Worm (Caenorhabditis elegans) whole organism, L4 larva: ENCODE measurements around the gene col-114.
A peak's percentile ranks its signal among the peaks of the same experiment; 100 is the strongest.

Experiments used
- D1046.2 ChIP-seq: fragments of 200-800 bp; sonication (Bioruptor generic); IDR thresholded peaks from 2 replicates; pipeline ENCODE4 v1.3.6; 2022; ENCODE audit warnings: missing genetic modification characterization, missing compliant biosample characterization
- F44E2.7 ChIP-seq: fragments of 200-800 bp; sonication (Bioruptor generic); IDR thresholded peaks from 2 replicates; pipeline ENCODE4 v2.1.2; 2022; ENCODE audit warnings: missing genetic modification characterization, missing compliant biosample characterization
- F49E8.2 ChIP-seq: sonication (generic microtip); optimal IDR thresholded peaks from 2 replicates; lab custom pipeline; 2016; ENCODE audit warnings: missing compliant biosample characterization, mild to moderate bottlenecking, missing genetic modification characterization, borderline replicate concordance
- T20F7.1 ChIP-seq: fragments of 200-800 bp; sonication (Bioruptor generic); optimal IDR thresholded peaks from 2 replicates; lab custom pipeline; 2018; ENCODE audit warnings: mild to moderate bottlenecking, missing genetic modification characterization, missing compliant biosample characterization
- T26A8.4 ChIP-seq: fragments of 200-800 bp; sonication (Bioruptor generic); IDR thresholded peaks from 2 replicates; pipeline ENCODE4 v1.3.6; 2022; ENCODE audit warnings: missing genetic modification characterization, missing compliant biosample characterization
- ZK337.2 ChIP-seq: fragments of 200-800 bp; sonication (Bioruptor generic); IDR thresholded peaks from 2 replicates; pipeline ENCODE4 v1.3.6; 2022; ENCODE audit warnings: missing genetic modification reagents, missing genetic modification characterization, missing compliant biosample characterization
- ZK546.5 ChIP-seq, 2 experiments: sonication (generic microtip); optimal IDR thresholded peaks; 2 replicates each; lab custom pipeline; 2017; ENCODE audit warnings: missing biosample characterization in 2 of 2, missing genetic modification characterization in 2 of 2
- aha-1 ChIP-seq: fragments of 150-350 bp; peaks from one replicate; lab custom pipeline; 2014; ENCODE audit warnings: missing biosample characterization, missing genetic modification characterization
- aly-2 ChIP-seq: sonication (generic microtip); optimal IDR thresholded peaks from 2 replicates; lab custom pipeline; 2018; ENCODE audit warnings: missing biosample characterization, missing genetic modification characterization
- attf-4 ChIP-seq: sonication (generic microtip); optimal IDR thresholded peaks from 3 replicates; lab custom pipeline; 2017; ENCODE audit warnings: missing biosample characterization, missing genetic modification characterization
- ceh-20 ChIP-seq: fragments of 200-800 bp; sonication (Bioruptor generic); IDR thresholded peaks from 2 replicates; pipeline ENCODE4 v1.3.6; 2022; ENCODE audit warnings: missing genetic modification reagents, missing genetic modification characterization, missing compliant biosample characterization
- ceh-32 ChIP-seq: sonication (generic microtip); optimal IDR thresholded peaks from 2 replicates; lab custom pipeline; 2016; ENCODE audit warnings: mild to moderate bottlenecking, missing genetic modification characterization, missing compliant biosample characterization; ENCODE audit not compliant: poor library complexity
- ceh-62 ChIP-seq: sonication (generic microtip); optimal IDR thresholded peaks from 2 replicates; lab custom pipeline; 2017; ENCODE audit warnings: missing biosample characterization, missing genetic modification characterization
- ceh-82 ChIP-seq: sonication (generic microtip); optimal IDR thresholded peaks from 2 replicates; lab custom pipeline; 2017; ENCODE audit warnings: missing biosample characterization, missing genetic modification characterization
- ces-1 ChIP-seq: fragments of 150-350 bp; sonication (generic microtip); optimal IDR thresholded peaks from 4 replicates; lab custom pipeline; 2014; ENCODE audit warnings: missing biosample characterization, missing genetic modification reagents, missing genetic modification characterization
- cey-2 ChIP-seq: sonication (generic microtip); optimal IDR thresholded peaks from 3 replicates; lab custom pipeline; 2017; ENCODE audit warnings: missing genetic modification characterization, mild to moderate bottlenecking, missing compliant biosample characterization, antibody characterized with exemption, borderline replicate concordance; ENCODE audit not compliant: insufficient read depth
- daf-16 ChIP-seq, 3 experiments: sonication (generic microtip); optimal IDR thresholded peaks; 2 replicates each; lab custom pipeline; 2016 to 2017; ENCODE audit warnings: missing genetic modification characterization in 3 of 3, missing genetic modification reagents in 3 of 3, mild to moderate bottlenecking in 2 of 3, missing compliant biosample characterization in 2 of 3, missing biosample characterization in 1 of 3, moderate library complexity in 1 of 3
- daf-19 ChIP-seq: fragments of 200-800 bp; sonication (Bioruptor generic); conservative IDR thresholded peaks from 2 replicates; pipeline ENCODE4 v1.3.6; 2022; ENCODE audit warnings: missing genetic modification characterization, missing compliant biosample characterization
- daf-8 ChIP-seq: fragments of 200-800 bp; sonication (Bioruptor generic); IDR thresholded peaks from 2 replicates; pipeline ENCODE4 v1.3.6; 2022; ENCODE audit warnings: missing genetic modification characterization, missing compliant biosample characterization
- dmd-6 ChIP-seq: fragments of 200-800 bp; sonication (Bioruptor generic); IDR thresholded peaks from 2 replicates; pipeline ENCODE4 v1.3.6; 2022; ENCODE audit warnings: missing genetic modification reagents, missing genetic modification characterization, missing compliant biosample characterization
- dmd-8 ChIP-seq: fragments of 200-800 bp; sonication (Bioruptor generic); IDR thresholded peaks from 2 replicates; pipeline ENCODE4 v1.3.6; 2022; ENCODE audit warnings: missing genetic modification characterization, missing compliant biosample characterization
- dmd-9 ChIP-seq: fragments of 200-800 bp; sonication (Bioruptor generic); IDR thresholded peaks from 2 replicates; pipeline ENCODE4 v1.3.6; 2022; ENCODE audit warnings: missing genetic modification reagents, missing genetic modification characterization, missing compliant biosample characterization
- duxl-1 ChIP-seq: sonication (generic microtip); optimal IDR thresholded peaks from 2 replicates; lab custom pipeline; 2016; ENCODE audit warnings: mild to moderate bottlenecking, missing genetic modification characterization, moderate library complexity, missing compliant biosample characterization; ENCODE audit not compliant: poor library complexity
- dve-1 ChIP-seq: sonication (generic microtip); optimal IDR thresholded peaks from 2 replicates; lab custom pipeline; 2017; ENCODE audit warnings: antibody characterized with exemption, mild to moderate bottlenecking, missing genetic modification characterization, missing compliant biosample characterization; ENCODE audit not compliant: insufficient read depth
- fkh-10 ChIP-seq: fragments of 150-350 bp; optimal IDR thresholded peaks from 2 replicates; lab custom pipeline; 2014; ENCODE audit warnings: missing biosample characterization, missing genetic modification reagents, missing genetic modification characterization
- hif-1 ChIP-seq, 2 experiments: sonication (generic microtip); optimal IDR thresholded peaks; 2 replicates each; lab custom pipeline; 2016 to 2017; ENCODE audit warnings: missing compliant biosample characterization in 2 of 2, missing genetic modification characterization in 2 of 2, missing genetic modification reagents in 2 of 2, missing genotype in 2 of 2, mild to moderate bottlenecking in 1 of 2
- lim-7 ChIP-seq: fragments of 200-800 bp; sonication (Bioruptor generic); IDR thresholded peaks from 2 replicates; pipeline ENCODE4 v1.3.6; 2022; ENCODE audit warnings: missing genetic modification characterization, missing compliant biosample characterization
- lin-1 ChIP-seq: fragments of 200-800 bp; sonication (Bioruptor generic); IDR thresholded peaks from 2 replicates; pipeline ENCODE4 v1.3.6; 2022; ENCODE audit warnings: missing genetic modification reagents, missing genetic modification characterization, missing compliant biosample characterization
- lin-13 ChIP-seq: fragments of 150-350 bp; optimal IDR thresholded peaks from 2 replicates; lab custom pipeline; 2014; ENCODE audit warnings: missing biosample characterization, missing genetic modification reagents, missing genetic modification characterization
- lin-15B ChIP-seq: fragments of 150-350 bp; sonication (generic microtip); optimal IDR thresholded peaks from 3 replicates; lab custom pipeline; 2014; ENCODE audit warnings: missing biosample characterization, missing genetic modification characterization
- lir-3 ChIP-seq: sonication (generic microtip); optimal IDR thresholded peaks from 2 replicates; lab custom pipeline; 2016; ENCODE audit warnings: mild to moderate bottlenecking, missing genetic modification characterization, missing compliant biosample characterization
- madf-9 ChIP-seq: fragments of 200-800 bp; sonication (Bioruptor generic); conservative IDR thresholded peaks from 2 replicates; pipeline ENCODE4 v1.3.6; 2022; ENCODE audit warnings: missing genetic modification reagents, missing genetic modification characterization, missing compliant biosample characterization
- mdl-1 ChIP-seq, 2 experiments: fragments of 150-350 bp in 1 of 2; sonication (generic microtip) in 1 of 2; optimal IDR thresholded peaks; 2 replicates each; lab custom pipeline; 2014 to 2017; ENCODE audit warnings: missing biosample characterization in 2 of 2, missing genetic modification characterization in 2 of 2
- mes-2 ChIP-seq: sonication (generic microtip); optimal IDR thresholded peaks from 2 replicates; lab custom pipeline; 2016; ENCODE audit warnings: missing genotype, mild to moderate bottlenecking, missing genetic modification characterization, missing compliant biosample characterization; ENCODE audit not compliant: poor library complexity, severe bottlenecking
- mxl-2 ChIP-seq: fragments of 200-800 bp; sonication (Bioruptor generic); conservative IDR thresholded peaks from 2 replicates; pipeline ENCODE4 v1.3.6; 2022; ENCODE audit warnings: missing genetic modification reagents, missing genetic modification characterization, missing compliant biosample characterization
- nhr-237 ChIP-seq: sonication (generic microtip); optimal IDR thresholded peaks from 2 replicates; lab custom pipeline; 2017; ENCODE audit warnings: missing biosample characterization, missing genetic modification characterization
- nhr-41 ChIP-seq: fragments of 200-800 bp; sonication (Bioruptor generic); IDR thresholded peaks from 2 replicates; pipeline ENCODE4 v1.3.6; 2022; ENCODE audit warnings: missing genetic modification reagents, missing genetic modification characterization, missing compliant biosample characterization
- nhr-42 ChIP-seq: fragments of 200-800 bp; sonication (Bioruptor generic); IDR thresholded peaks from 2 replicates; pipeline ENCODE4 v1.3.6; 2022; ENCODE audit warnings: missing genetic modification characterization, missing compliant biosample characterization
- pha-4 ChIP-seq, 2 experiments: fragments of 150-350 bp in 1 of 2; fragments of 200-800 bp in 1 of 2; sonication (Bioruptor generic) in 1 of 2; IDR thresholded peaks in 1 of 2; optimal IDR thresholded peaks in 1 of 2; 2 replicates each; pipeline versions ENCODE4 v1.3.6 to Lab custom; 2014 to 2022; ENCODE audit warnings: missing genetic modification characterization in 2 of 2, missing genetic modification reagents in 2 of 2, missing biosample characterization in 1 of 2, missing compliant biosample characterization in 1 of 2
- sdz-12 ChIP-seq: fragments of 200-800 bp; sonication (Bioruptor generic); optimal IDR thresholded peaks from 2 replicates; lab custom pipeline; 2018; ENCODE audit warnings: mild to moderate bottlenecking, missing genetic modification characterization, missing compliant biosample characterization
- set-16 ChIP-seq: fragments of 200-800 bp; sonication (Bioruptor generic); IDR thresholded peaks from 2 replicates; pipeline ENCODE4 v1.3.6; 2022; ENCODE audit warnings: missing genetic modification reagents, missing genetic modification characterization, missing compliant biosample characterization
- spr-1 ChIP-seq: sonication (generic microtip); optimal IDR thresholded peaks from 2 replicates; lab custom pipeline; 2016; ENCODE audit warnings: mild to moderate bottlenecking, missing genetic modification characterization, missing compliant biosample characterization
- spr-3 ChIP-seq: fragments of 200-800 bp; sonication (Bioruptor generic); optimal IDR thresholded peaks from 2 replicates; lab custom pipeline; 2018; ENCODE audit warnings: mild to moderate bottlenecking, missing genetic modification characterization, missing compliant biosample characterization
- tag-97 ChIP-seq: fragments of 200-800 bp; sonication (Bioruptor generic); IDR thresholded peaks from 2 replicates; pipeline ENCODE4 v1.3.6; 2022; ENCODE audit warnings: missing genetic modification characterization, missing compliant biosample characterization
- tra-1 ChIP-seq: fragments of 200-800 bp; sonication (Bioruptor generic); IDR thresholded peaks from 2 replicates; pipeline ENCODE4 v1.3.6; 2022; ENCODE audit warnings: missing genetic modification reagents, missing genetic modification characterization, missing compliant biosample characterization
- unc-130 ChIP-seq: sonication (generic microtip); optimal IDR thresholded peaks from 2 replicates; lab custom pipeline; 2016; ENCODE audit warnings: missing genetic modification reagents, missing genetic modification characterization, missing compliant biosample characterization
- vab-7 ChIP-seq: fragments of 200-800 bp; sonication (Bioruptor generic); IDR thresholded peaks from 2 replicates; pipeline ENCODE4 v1.3.6; 2022; ENCODE audit warnings: missing genetic modification reagents, missing genetic modification characterization, missing compliant biosample characterization
- zip-2 ChIP-seq: fragments of 150-350 bp; optimal IDR thresholded peaks from 2 replicates; lab custom pipeline; 2014; ENCODE audit warnings: missing biosample characterization, missing genetic modification characterization
- ztf-11 ChIP-seq: fragments of 150-350 bp; optimal IDR thresholded peaks from 2 replicates; lab custom pipeline; 2014; ENCODE audit warnings: missing biosample characterization, missing genetic modification characterization
- ztf-7 ChIP-seq: fragments of 150-350 bp; optimal IDR thresholded peaks from 2 replicates; lab custom pipeline; 2014; ENCODE audit warnings: missing biosample characterization, missing genetic modification characterization

The col-114 gene

ce11 chrIV:7237668-7238214 is 8.7 kb downstream of the col-114 start, which contains the start of gene elo-3 (continued):
- TF ChIP-seq ztf-11 (tag; lab: Kevin White, UChicago) (no peak), ces-1 (GFP tag; lab: Kevin White, UChicago) (no peak), ceh-20 (GFP tag; lab: Robert Waterston, UW) (no peak), aha-1 (peak; percentile 26), ceh-62 (tag; lab: Kevin White, UChicago) (no peak), ceh-32 (tag; lab: Kevin White, UChicago) (no peak), zip-2 (tag; lab: Kevin White, UChicago) (no peak), mdl-1 (tag; optimal IDR thresholded peaks at IDR 0.05; lab: Kevin White, UChicago) (no peak), mes-2 (tag; lab: Kevin White, UChicago) (no peak), spr-3 (no peak), dmd-8 (GFP tag; lab: Robert Waterston, UW) (no peak), lin-13 (GFP tag; lab: Kevin White, UChicago) (no peak), tag-97 (GFP tag; lab: Robert Waterston, UW) (no peak), tra-1 (GFP tag; lab: Robert Waterston, UW) (peak; percentile 77; the same call in 1 of the 2 replicates), fkh-10 (no peak), attf-4 (tag; lab: Kevin White, UChicago) (no peak), F44E2.7 (GFP tag; lab: Robert Waterston, UW) (no peak), F49E8.2 (tag; lab: Kevin White, UChicago) (no peak), madf-9 (GFP tag; lab: Robert Waterston, UW) (no peak), hif-1 (tag; optimal IDR thresholded peaks at IDR 0.05; lab: Kevin White, UChicago) (no peak), aly-2 (no peak), spr-1 (tag; lab: Kevin White, UChicago) (no peak), nhr-237 (tag; lab: Kevin White, UChicago) (no peak), T26A8.4 (GFP tag; lab: Robert Waterston, UW) (no peak), nhr-42 (GFP tag; lab: Robert Waterston, UW) (no peak), dmd-6 (GFP tag; lab: Robert Waterston, UW) (peak; percentile 92), set-16 (no peak), ztf-7 (tag; lab: Kevin White, UChicago) (no peak), duxl-1 (tag; lab: Kevin White, UChicago) (no peak), daf-19 (no peak), dmd-9 (GFP tag; lab: Robert Waterston, UW) (no peak), vab-7 (GFP tag; lab: Robert Waterston, UW) (no peak), D1046.2 (GFP tag; lab: Robert Waterston, UW) (no peak), lin-15B (tag; lab: Kevin White, UChicago) (no peak), daf-8 (GFP tag; lab: Robert Waterston, UW) (no peak), ZK546.5 (tag; optimal IDR thresholded peaks at IDR 0.05; lab: Kevin White, UChicago) (no peak), mxl-2 (GFP tag; lab: Robert Waterston, UW) (no peak), cey-2 (tag; lab: Kevin White, UChicago) (no peak), ZK337.2 (no peak), daf-16 (GFP tag; optimal IDR thresholded peaks at IDR 0.05; lab: Kevin White, UChicago) (no peak), daf-16 (tag; optimal IDR thresholded peaks at IDR 0.05; lab: Kevin White, UChicago) (peak; percentile 51), dve-1 (tag; lab: Kevin White, UChicago) (no peak), T20F7.1 (GFP tag; lab: Kevin White, UChicago) (no peak), lim-7 (GFP tag; lab: Robert Waterston, UW) (no peak), nhr-41 (GFP tag; lab: Robert Waterston, UW) (no peak), lir-3 (tag; lab: Kevin White, UChicago) (no peak), sdz-12 (GFP tag; lab: Kevin White, UChicago) (no peak), unc-130 (GFP tag; lab: Kevin White, UChicago) (no peak), pha-4 (GFP tag; IDR thresholded peaks at IDR 0.05; lab: Robert Waterston, UW) (no peak), pha-4 (tag; optimal IDR thresholded peaks at IDR 0.05; lab: Kevin White, UChicago) (no peak), ceh-82 (no peak), lin-1 (GFP tag; lab: Robert Waterston, UW) (peak; percentile 65; the same call in 1 of the 2 replicates)
